Worm (Caenorhabditis elegans) whole organism, L1 larva: Measurements from ENCODE around the gene ptr-3.
A peak's percentile ranks its signal among the peaks of the same experiment; 100 is the strongest.

ENCODE experiments used
- blmp-1 ChIP-seq: fragments of 150-350 bp; optimal IDR thresholded peaks from 2 replicates; lab custom pipeline; 2014; ENCODE audit warnings: missing biosample characterization, missing genetic modification characterization
- ces-1 ChIP-seq: fragments of 150-350 bp; optimal IDR thresholded peaks from 2 replicates; lab custom pipeline; 2014; ENCODE audit warnings: missing biosample characterization, missing genetic modification reagents, missing genetic modification characterization
- efl-3 ChIP-seq: fragments of 200-800 bp; sonication (Bioruptor generic); optimal IDR thresholded peaks from 2 replicates; lab custom pipeline; 2018; ENCODE audit warnings: mild to moderate bottlenecking, missing genetic modification characterization, missing compliant biosample characterization
- egl-27 ChIP-seq, 2 experiments: fragments of 150-350 bp in 1 of 2; sonication (generic microtip); optimal IDR thresholded peaks; 3 replicates each; lab custom pipeline; 2017 to 2018; ENCODE audit warnings: missing biosample characterization in 2 of 2, missing genetic modification characterization in 2 of 2, missing genetic modification reagents in 2 of 2
- lin-35 ChIP-seq, 2 experiments: fragments of 150-350 bp; optimal IDR thresholded peaks; 2 replicates each; lab custom pipeline; 2014; ENCODE audit warnings: missing biosample characterization in 2 of 2, missing genetic modification characterization in 2 of 2, missing genetic modification reagents in 2 of 2
- mdl-1 ChIP-seq, 2 experiments: fragments of 150-350 bp; optimal IDR thresholded peaks; 2 replicates each; lab custom pipeline; 2014 to 2017; ENCODE audit warnings: missing biosample characterization in 2 of 2, missing genetic modification characterization in 2 of 2, inconsistent platforms in 1 of 2
- nhr-237 ChIP-seq: fragments of 150-350 bp; optimal IDR thresholded peaks from 2 replicates; lab custom pipeline; 2014; ENCODE audit warnings: missing biosample characterization, missing genetic modification characterization
- nhr-76 ChIP-seq: sonication (generic microtip); optimal IDR thresholded peaks from 2 replicates; lab custom pipeline; 2017; ENCODE audit warnings: missing biosample characterization, missing genetic modification characterization
- unc-62 ChIP-seq: fragments of 150-350 bp; optimal IDR thresholded peaks from 2 replicates; lab custom pipeline; 2014; ENCODE audit warnings: missing biosample characterization, missing genetic modification reagents, missing genetic modification characterization

DNA sequence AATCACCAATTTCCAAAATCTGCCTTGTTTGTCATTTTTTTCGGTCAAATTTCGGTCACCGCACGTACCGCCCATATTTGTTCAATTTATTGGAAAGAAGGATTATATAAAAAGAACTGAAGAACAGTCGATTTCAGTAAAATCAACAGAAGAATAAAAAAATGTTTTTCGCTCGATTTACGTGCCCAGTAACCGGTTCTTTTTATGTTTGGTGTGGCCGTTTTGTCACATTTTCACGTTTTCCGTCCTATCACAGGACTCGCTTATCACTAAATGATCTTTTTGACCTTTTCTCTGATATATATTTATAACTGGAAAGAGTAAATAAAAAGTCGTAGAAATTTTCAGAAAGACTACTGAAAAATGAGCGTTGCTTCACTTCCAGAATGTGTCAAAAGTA is 47.9 kb downstream of the ptr-3 start, which contains the start of gene far-7:
- TF ChIP-seq unc-62 (no peak), efl-3 (GFP tag; lab: Kevin White, UChicago) (no peak), blmp-1 (tag; lab: Kevin White, UChicago) (peak; percentile 47), ces-1 (GFP tag; lab: Kevin White, UChicago) (no peak), nhr-76 (tag; lab: Kevin White, UChicago) (no peak), mdl-1 (tag; optimal IDR thresholded peaks at IDR 0.05; lab: Kevin White, UChicago) (peak in 1 of 2 experiments; percentile 35), nhr-237 (tag; lab: Kevin White, UChicago) (no peak), lin-35 (GFP tag; optimal IDR thresholded peaks at IDR 0.05; lab: Kevin White, UChicago) (peak in 1 of 2 experiments; percentile 41), egl-27 (tag; optimal IDR thresholded peaks at IDR 0.05; lab: Kevin White, UChicago) (no peak)
